Worm (Caenorhabditis elegans) whole organism, L3 larva: ENCODE results near the gene ZC404.1.

Experiments used
- R02D3.7 ChIP-seq: fragments of 150-350 bp; optimal IDR thresholded peaks from 2 replicates; lab custom pipeline; 2014; ENCODE audit warnings: missing biosample characterization, missing genetic modification characterization
- ZK546.5 ChIP-seq: sonication (generic microtip); optimal IDR thresholded peaks from 2 replicates; lab custom pipeline; 2017; ENCODE audit warnings: missing biosample characterization, missing genetic modification characterization
- aly-2 ChIP-seq: fragments of 150-350 bp; optimal IDR thresholded peaks from 2 replicates; lab custom pipeline; 2014; ENCODE audit warnings: missing biosample characterization, missing genetic modification characterization
- ama-1 ChIP-seq: fragments of 150-350 bp; optimal IDR thresholded peaks from 2 replicates; lab custom pipeline; 2018
- ceh-82 ChIP-seq: fragments of 150-350 bp; optimal IDR thresholded peaks from 2 replicates; lab custom pipeline; 2014; ENCODE audit warnings: missing biosample characterization, missing genetic modification characterization
- daf-12 ChIP-seq: fragments of 150-350 bp; optimal IDR thresholded peaks from 2 replicates; lab custom pipeline; 2014; ENCODE audit warnings: missing biosample characterization, missing genetic modification reagents, missing genetic modification characterization
- egl-27 ChIP-seq: sonication (generic microtip); optimal IDR thresholded peaks from 4 replicates; lab custom pipeline; 2017; ENCODE audit warnings: missing biosample characterization, missing genetic modification reagents, missing genetic modification characterization
- elt-1 ChIP-seq: fragments of 150-350 bp; optimal IDR thresholded peaks from 2 replicates; lab custom pipeline; 2014; ENCODE audit warnings: missing biosample characterization, missing genetic modification characterization
- elt-2 ChIP-seq: sonication (generic microtip); optimal IDR thresholded peaks from 2 replicates; lab custom pipeline; 2016; ENCODE audit warnings: missing genetic modification reagents, mild to moderate bottlenecking, missing genetic modification characterization, missing compliant biosample characterization
- elt-3 ChIP-seq, 3 experiments: fragments of 150-350 bp in 1 of 3; sonication (generic microtip) in 2 of 3; optimal IDR thresholded peaks; 2 replicates in 2 of 3; 4 replicates in 1 of 3; lab custom pipeline; 2014 to 2017; ENCODE audit warnings: missing biosample characterization in 3 of 3, missing genetic modification characterization in 3 of 3
- fkh-10 ChIP-seq: sonication (generic microtip); optimal IDR thresholded peaks from 2 replicates; lab custom pipeline; 2017; ENCODE audit warnings: missing biosample characterization, missing genetic modification reagents, missing genetic modification characterization
- fkh-2 ChIP-seq: fragments of 150-350 bp; optimal IDR thresholded peaks from 2 replicates; lab custom pipeline; 2014; ENCODE audit warnings: missing biosample characterization, missing genetic modification reagents, missing genetic modification characterization
- fos-1 ChIP-seq: fragments of 150-350 bp; optimal IDR thresholded peaks from 2 replicates; lab custom pipeline; 2014; ENCODE audit warnings: missing biosample characterization, missing genetic modification characterization
- hmg-11 ChIP-seq: sonication (generic microtip); optimal IDR thresholded peaks from 2 replicates; lab custom pipeline; 2016; ENCODE audit warnings: missing genetic modification characterization, missing compliant biosample characterization
- jun-1 ChIP-seq: fragments of 150-350 bp; optimal IDR thresholded peaks from 2 replicates; lab custom pipeline; 2014; ENCODE audit warnings: missing biosample characterization, missing genetic modification reagents, missing genetic modification characterization
- lin-39 ChIP-seq: fragments of 150-350 bp; optimal IDR thresholded peaks from 2 replicates; lab custom pipeline; 2018; ENCODE audit warnings: missing biosample characterization, missing genetic modification reagents, missing genetic modification characterization
- lsy-12 ChIP-seq: sonication (generic microtip); optimal IDR thresholded peaks from 2 replicates; lab custom pipeline; 2016; ENCODE audit warnings: mild to moderate bottlenecking, missing genetic modification characterization, missing compliant biosample characterization
- mml-1 ChIP-seq: fragments of 150-350 bp; sonication (generic microtip); optimal IDR thresholded peaks from 3 replicates; lab custom pipeline; 2014; ENCODE audit warnings: missing biosample characterization, missing genetic modification characterization
- nfya-1 ChIP-seq: sonication (generic microtip); optimal IDR thresholded peaks from 2 replicates; lab custom pipeline; 2017; ENCODE audit warnings: missing genetic modification characterization, mild to moderate bottlenecking, missing compliant biosample characterization, antibody characterized with exemption, moderate library complexity; ENCODE audit not compliant: insufficient read depth
- nhr-11 ChIP-seq: fragments of 150-350 bp; optimal IDR thresholded peaks from 2 replicates; lab custom pipeline; 2014; ENCODE audit warnings: missing biosample characterization, missing genetic modification characterization
- nhr-23 ChIP-seq: fragments of 150-350 bp; optimal IDR thresholded peaks from 2 replicates; lab custom pipeline; 2014; ENCODE audit warnings: missing biosample characterization, missing genetic modification reagents, missing genetic modification characterization
- nhr-237 ChIP-seq: fragments of 150-350 bp; optimal IDR thresholded peaks from 2 replicates; lab custom pipeline; 2014; ENCODE audit warnings: missing biosample characterization, missing genetic modification characterization
- nhr-28 ChIP-seq: fragments of 150-350 bp; optimal IDR thresholded peaks from 2 replicates; lab custom pipeline; 2014; ENCODE audit warnings: missing biosample characterization, missing genetic modification characterization
- nhr-67 ChIP-seq: fragments of 150-350 bp; optimal IDR thresholded peaks from 2 replicates; lab custom pipeline; 2014; ENCODE audit warnings: missing biosample characterization, missing genetic modification characterization
- nhr-76 ChIP-seq: fragments of 150-350 bp; sonication (generic microtip); optimal IDR thresholded peaks from 5 replicates; lab custom pipeline; 2014; ENCODE audit warnings: missing biosample characterization, missing genetic modification characterization
- nhr-77 ChIP-seq: fragments of 150-350 bp; optimal IDR thresholded peaks from 2 replicates; lab custom pipeline; 2014; ENCODE audit warnings: missing biosample characterization, missing genetic modification characterization
- pqm-1 ChIP-seq: fragments of 150-350 bp; optimal IDR thresholded peaks from 2 replicates; lab custom pipeline; 2017; ENCODE audit warnings: missing biosample characterization, missing genetic modification characterization, inconsistent platforms
- sea-2 ChIP-seq: fragments of 150-350 bp; sonication (generic microtip); optimal IDR thresholded peaks from 4 replicates; lab custom pipeline; 2014; ENCODE audit warnings: missing biosample characterization, missing genetic modification reagents, missing genetic modification characterization
- skn-1 ChIP-seq: fragments of 150-350 bp; optimal IDR thresholded peaks from 2 replicates; lab custom pipeline; 2014; ENCODE audit warnings: missing biosample characterization, missing genetic modification characterization
- snpc-4 ChIP-seq: fragments of 150-350 bp; optimal IDR thresholded peaks from 2 replicates; lab custom pipeline; 2014; ENCODE audit warnings: missing biosample characterization, missing genetic modification characterization
- unc-62 ChIP-seq: fragments of 150-350 bp; sonication (generic microtip); optimal IDR thresholded peaks from 4 replicates; lab custom pipeline; 2014; ENCODE audit warnings: missing biosample characterization, missing genetic modification reagents, missing genetic modification characterization
- zag-1 ChIP-seq: fragments of 150-350 bp; optimal IDR thresholded peaks from 2 replicates; lab custom pipeline; 2014; ENCODE audit warnings: missing biosample characterization, missing genetic modification characterization

The ZC404.1 gene

DNA sequence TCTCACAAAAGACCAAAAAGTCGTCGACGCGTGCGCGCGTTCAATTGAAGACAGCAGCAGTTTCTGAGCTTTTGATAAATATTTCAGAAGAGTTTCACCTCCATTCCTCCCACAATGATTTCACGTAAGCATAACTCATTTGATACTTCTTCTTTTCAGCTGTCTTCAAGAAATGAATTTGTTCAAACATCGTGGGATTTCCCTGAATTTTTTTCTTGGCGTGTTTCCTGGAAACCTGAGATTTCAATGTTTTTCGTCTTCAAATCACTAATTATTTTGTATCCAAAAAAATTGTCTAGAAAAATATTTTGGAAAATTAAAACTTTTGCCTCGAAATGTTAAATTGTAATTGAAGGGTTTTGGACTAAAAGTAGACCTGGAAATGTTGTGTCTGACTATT is 15.5 kb upstream of the ZC404.1 start:
- TF ChIP-seq ama-1 (lab: Kevin White, UChicago) (no peak), R02D3.7 (tag; lab: Kevin White, UChicago) (no peak), nhr-76 (tag; lab: Kevin White, UChicago) (no peak), unc-62 (no peak), nhr-77 (tag; lab: Kevin White, UChicago) (no peak), pqm-1 (tag; lab: Kevin White, UChicago) (no peak), snpc-4 (tag; lab: Kevin White, UChicago) (no peak), hmg-11 (tag; lab: Kevin White, UChicago) (no peak), elt-3 (tag; optimal IDR thresholded peaks at IDR 0.05; lab: Kevin White, UChicago) (no peak), nhr-237 (tag; lab: Kevin White, UChicago) (no peak), fkh-10 (no peak), zag-1 (tag; lab: Kevin White, UChicago) (no peak)

DNA sequence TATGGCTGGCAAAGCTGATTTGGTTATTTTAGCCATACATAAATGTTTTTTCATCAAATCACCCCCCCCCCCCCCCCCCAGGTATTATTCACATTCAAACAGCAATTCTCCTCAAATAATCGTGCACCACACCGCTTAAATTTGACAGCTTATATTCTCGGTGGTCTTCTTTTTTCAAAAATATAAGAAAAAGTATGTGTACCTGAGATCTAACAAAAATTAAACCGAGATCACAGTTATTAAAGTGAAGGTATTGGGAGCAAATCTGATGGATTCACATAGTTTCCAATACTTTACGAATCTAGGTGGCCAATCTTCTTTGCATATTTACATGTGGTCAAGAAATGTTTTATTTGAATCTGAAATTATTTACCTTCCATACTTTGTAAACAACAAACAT is 13.8 kb upstream of the ZC404.1 start, which contains the start of gene ZC404.15:
ZC404.15 (plus strand) TSS at position 301 of the 400 bp plus-strand sequence.
- TF ChIP-seq ceh-82 (tag; lab: Kevin White, UChicago): no peak
- no peak for TF ChIP-seq ZK546.5 (tag; lab: Kevin White, UChicago)
- no peak for TF ChIP-seq pqm-1 (tag; lab: Kevin White, UChicago)
- TF ChIP-seq R02D3.7 (tag; lab: Kevin White, UChicago): no peak
- no peak for TF ChIP-seq nhr-237 (tag; lab: Kevin White, UChicago)
- TF ChIP-seq elt-2 (tag; lab: Kevin White, UChicago): no peak
- TF ChIP-seq nhr-23: no peak
- TF ChIP-seq fkh-2 (tag; lab: Kevin White, UChicago): no peak
- no peak for TF ChIP-seq nfya-1 (tag; lab: Kevin White, UChicago)
- TF ChIP-seq elt-3 (tag; optimal IDR thresholded peaks at IDR 0.05; lab: Kevin White, UChicago): no peak
- no peak for TF ChIP-seq sea-2
- TF ChIP-seq zag-1 (tag; lab: Kevin White, UChicago): no peak
- no peak for TF ChIP-seq snpc-4 (tag; lab: Kevin White, UChicago)
- TF ChIP-seq nhr-28 (tag; lab: Kevin White, UChicago): no peak
- no peak for TF ChIP-seq elt-1 (tag; lab: Kevin White, UChicago)
- TF ChIP-seq, all 47 proteins: peak for 0

DNA sequence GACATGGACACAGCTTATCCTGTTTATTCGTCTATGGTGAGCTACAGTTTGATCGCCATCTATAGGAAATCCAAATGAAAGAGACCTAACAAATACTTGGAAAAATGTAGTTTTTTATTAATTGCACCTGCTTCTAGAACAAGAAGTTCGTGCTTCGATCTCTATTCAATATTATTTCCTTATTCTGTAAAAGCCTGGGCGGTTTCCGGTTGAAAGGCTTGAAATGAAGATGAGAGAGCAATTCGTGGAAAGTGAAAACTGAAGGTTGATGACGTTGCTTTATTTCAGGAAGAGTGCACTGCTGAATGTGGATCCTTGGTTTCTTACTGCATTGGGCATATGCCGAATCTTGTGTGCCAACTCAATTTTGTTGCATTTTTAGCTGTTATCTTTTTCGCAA is 13.3 kb upstream of the ZC404.1 start:
- TF ChIP-seq nfya-1 (tag; lab: Kevin White, UChicago): no peak
- TF ChIP-seq jun-1 (tag; lab: Kevin White, UChicago): no peak
- TF ChIP-seq daf-12 (tag; lab: Kevin White, UChicago): no peak
- no peak for TF ChIP-seq egl-27
- TF ChIP-seq fkh-2 (tag; lab: Kevin White, UChicago): no peak
- TF ChIP-seq nhr-67 (tag; lab: Kevin White, UChicago): no peak
- no peak for TF ChIP-seq zag-1 (tag; lab: Kevin White, UChicago)
- TF ChIP-seq snpc-4 (tag; lab: Kevin White, UChicago): no peak
- no peak for TF ChIP-seq nhr-76 (tag; lab: Kevin White, UChicago)
- TF ChIP-seq nhr-23: no peak
- no peak for TF ChIP-seq fos-1
- TF ChIP-seq sea-2: no peak
- TF ChIP-seq skn-1 (tag; lab: Kevin White, UChicago): no peak
- TF ChIP-seq elt-1 (tag; lab: Kevin White, UChicago): no peak
- TF ChIP-seq nhr-77 (tag; lab: Kevin White, UChicago): no peak
- no peak for TF ChIP-seq aly-2 (tag; lab: Kevin White, UChicago)
- TF ChIP-seq, all 47 proteins: peak for 0

DNA sequence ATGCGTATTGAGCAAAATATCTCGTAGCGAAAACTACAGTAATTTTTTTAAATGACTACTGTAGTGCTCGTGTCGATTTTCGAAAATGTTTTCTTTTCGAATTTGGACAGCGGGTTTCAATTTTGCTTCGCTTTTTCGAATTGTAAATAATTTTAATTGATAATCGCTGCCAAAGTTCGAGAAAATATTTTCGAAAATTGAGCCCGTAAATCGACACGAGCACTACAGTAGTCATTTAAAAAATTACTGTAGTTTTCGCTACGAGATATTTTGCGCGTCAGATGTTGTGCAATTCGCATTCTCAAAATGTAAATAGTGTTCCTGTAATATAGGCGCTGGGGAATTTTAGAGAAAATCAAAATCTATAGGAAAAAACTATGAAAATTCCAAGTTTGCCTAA is 11.7 kb upstream of the ZC404.1 start:
- TF ChIP-seq R02D3.7 (tag; lab: Kevin White, UChicago) (no peak), egl-27 (no peak), zag-1 (tag; lab: Kevin White, UChicago) (no peak), nhr-77 (tag; lab: Kevin White, UChicago) (no peak), lin-39 (no peak), jun-1 (tag; lab: Kevin White, UChicago) (no peak), snpc-4 (tag; lab: Kevin White, UChicago) (no peak), unc-62 (no peak), nhr-11 (tag; lab: Kevin White, UChicago) (no peak), mml-1 (no peak), nhr-67 (tag; lab: Kevin White, UChicago) (no peak), aly-2 (tag; lab: Kevin White, UChicago) (no peak), nhr-76 (tag; lab: Kevin White, UChicago) (no peak), lsy-12 (tag; lab: Kevin White, UChicago) (no peak), ama-1 (lab: Kevin White, UChicago) (no peak), hmg-11 (tag; lab: Kevin White, UChicago) (no peak)
